Worm (Caenorhabditis elegans): ENCODE data around the gene C55A6.4.

Gene C55A6.4

ce11 chrV:11532535-11532853, 14.8 kb upstream of the C55A6.4 start:
- TF ChIP-seq unc-39 (tag; optimal IDR thresholded peaks at IDR 0.05), result no peak
- TF ChIP-seq ama-1 (optimal IDR thresholded peaks at IDR 0.05), result peak; percentile 63
- no peak for TF ChIP-seq blmp-1 (tag; optimal IDR thresholded peaks at IDR 0.05; ENCODE audit: insufficient read depth)

ce11 chrV:11531831-11532534, 14.3 kb upstream of the C55A6.4 start:
- TF ChIP-seq snpc-4 (tag; optimal IDR thresholded peaks at IDR 0.05) (no peak), nhr-21 (tag; optimal IDR thresholded peaks at IDR 0.05) (peak; percentile 77), skn-1 (tag; optimal IDR thresholded peaks at IDR 0.05) (no peak), aly-2 (tag; optimal IDR thresholded peaks at IDR 0.05) (no peak), gmeb-1 (tag; optimal IDR thresholded peaks at IDR 0.05) (peak; percentile 55), lin-39 (tag; optimal IDR thresholded peaks at IDR 0.05) (no peak), nhr-6 (tag; optimal IDR thresholded peaks at IDR 0.05) (peak; percentile 73), lin-11 (tag; optimal IDR thresholded peaks at IDR 0.05) (no peak), lsy-2 (tag; optimal IDR thresholded peaks at IDR 0.05) (peak; percentile 13 to 80), nhr-10 (tag; optimal IDR thresholded peaks at IDR 0.05) (no peak), fos-1 (tag; optimal IDR thresholded peaks at IDR 0.05) (peak; percentile 94), egl-27 (tag; optimal IDR thresholded peaks at IDR 0.05) (peak; percentile 77), dmd-4 (tag; optimal IDR thresholded peaks at IDR 0.05) (no peak), nhr-129 (tag; optimal IDR thresholded peaks at IDR 0.05) (peak; percentile 90), sem-4 (tag; optimal IDR thresholded peaks at IDR 0.05) (peak; percentile 82), nhr-77 (tag; optimal IDR thresholded peaks at IDR 0.05) (no peak), crh-2 (tag; optimal IDR thresholded peaks at IDR 0.05) (peak; percentile 80), sma-9 (GFP tag; optimal IDR thresholded peaks at IDR 0.05) (peak; percentile 97), sma-9 (tag; optimal IDR thresholded peaks at IDR 0.05) (no peak), C34F6.9 (tag; optimal IDR thresholded peaks at IDR 0.05) (peak; percentile 65), ztf-4 (tag; optimal IDR thresholded peaks at IDR 0.05) (peak; percentile 38), blmp-1 (tag; optimal IDR thresholded peaks at IDR 0.05; ENCODE audit: insufficient read depth) (peak; percentile 96), Y55F3AM.14 (GFP tag; optimal IDR thresholded peaks at IDR 0.05) (peak; percentile 73), elt-3 (tag; optimal IDR thresholded peaks at IDR 0.05) (no peak), ztf-1 (GFP tag; conservative IDR thresholded peaks at IDR 0.05) (no peak), mdl-1 (tag; optimal IDR thresholded peaks at IDR 0.05) (peak; percentile 46 to 83), nhr-237 (tag; optimal IDR thresholded peaks at IDR 0.05) (no peak), F13H6.1 (tag; optimal IDR thresholded peaks at IDR 0.05) (peak; percentile 96), sma-3 (GFP tag; optimal IDR thresholded peaks at IDR 0.05) (peak; percentile 91), lin-13 (GFP tag; optimal IDR thresholded peaks at IDR 0.05) (peak; percentile 76), R02D3.7 (tag; optimal IDR thresholded peaks at IDR 0.05) (no peak), mab-5 (tag; optimal IDR thresholded peaks at IDR 0.05) (peak; percentile 19), nhr-25 (tag; optimal IDR thresholded peaks at IDR 0.05) (peak; percentile 95)

ce11 chrV:11531100-11531499, 13.4 kb upstream of the C55A6.4 start:
- no peak for TF ChIP-seq lin-39 (tag; optimal IDR thresholded peaks at IDR 0.05)
- TF ChIP-seq nhr-21 (tag; optimal IDR thresholded peaks at IDR 0.05), result peak; percentile 47
- TF ChIP-seq Y55F3AM.14 (GFP tag; optimal IDR thresholded peaks at IDR 0.05), result peak; percentile 45
- peak; percentile 65 for TF ChIP-seq sma-9 (GFP tag; optimal IDR thresholded peaks at IDR 0.05)
- no peak for TF ChIP-seq sma-9 (tag; optimal IDR thresholded peaks at IDR 0.05)
- TF ChIP-seq F13H6.1 (tag; optimal IDR thresholded peaks at IDR 0.05), result peak; percentile 48
- TF ChIP-seq egl-27 (tag; optimal IDR thresholded peaks at IDR 0.05), result peak; percentile 32
- peak; percentile 24 for TF ChIP-seq C34F6.9 (tag; optimal IDR thresholded peaks at IDR 0.05)
- TF ChIP-seq lin-13 (GFP tag; optimal IDR thresholded peaks at IDR 0.05), result no peak
- peak; percentile 82 for TF ChIP-seq sma-3 (GFP tag; optimal IDR thresholded peaks at IDR 0.05)
- TF ChIP-seq nhr-77 (tag; optimal IDR thresholded peaks at IDR 0.05), result no peak
- peak; percentile 53 for TF ChIP-seq crh-2 (tag; optimal IDR thresholded peaks at IDR 0.05)
- TF ChIP-seq nhr-6 (tag; optimal IDR thresholded peaks at IDR 0.05), result peak; percentile 73
- TF ChIP-seq elt-3 (tag; optimal IDR thresholded peaks at IDR 0.05), result no peak
- no peak for TF ChIP-seq mbf-1 (tag; optimal IDR thresholded peaks at IDR 0.05)
- TF ChIP-seq ceh-16 (tag; optimal IDR thresholded peaks at IDR 0.05), result peak; percentile 53
- no peak for TF ChIP-seq unc-55 (GFP tag; optimal IDR thresholded peaks at IDR 0.05)
- no peak for TF ChIP-seq ZK546.5 (tag; optimal IDR thresholded peaks at IDR 0.05)
- peak; percentile 97 for TF ChIP-seq blmp-1 (tag; optimal IDR thresholded peaks at IDR 0.05; ENCODE audit: insufficient read depth)
- TF ChIP-seq ztf-4 (tag; optimal IDR thresholded peaks at IDR 0.05), result peak; percentile 16
- TF ChIP-seq lsy-2 (tag; optimal IDR thresholded peaks at IDR 0.05), result peak in 1 of 2 experiments; percentile 45
- TF ChIP-seq snpc-4 (tag; optimal IDR thresholded peaks at IDR 0.05), result peak; percentile 16
- peak; percentile 96 for TF ChIP-seq nhr-25 (tag; optimal IDR thresholded peaks at IDR 0.05)
- TF ChIP-seq fos-1 (tag; optimal IDR thresholded peaks at IDR 0.05), result peak; percentile 18
- TF ChIP-seq zag-1 (tag; optimal IDR thresholded peaks at IDR 0.05), result no peak
- peak; percentile 80 for TF ChIP-seq nhr-129 (tag; optimal IDR thresholded peaks at IDR 0.05)
- no peak for TF ChIP-seq mab-5 (tag; optimal IDR thresholded peaks at IDR 0.05)

Data from whole organism, L2 larva.